Fruit fly (Drosophila melanogaster): ENCODE measurements around the gene fbl.
A peak's percentile ranks its signal among the peaks of the same experiment; 100 is the strongest.

The fbl gene

DNA sequence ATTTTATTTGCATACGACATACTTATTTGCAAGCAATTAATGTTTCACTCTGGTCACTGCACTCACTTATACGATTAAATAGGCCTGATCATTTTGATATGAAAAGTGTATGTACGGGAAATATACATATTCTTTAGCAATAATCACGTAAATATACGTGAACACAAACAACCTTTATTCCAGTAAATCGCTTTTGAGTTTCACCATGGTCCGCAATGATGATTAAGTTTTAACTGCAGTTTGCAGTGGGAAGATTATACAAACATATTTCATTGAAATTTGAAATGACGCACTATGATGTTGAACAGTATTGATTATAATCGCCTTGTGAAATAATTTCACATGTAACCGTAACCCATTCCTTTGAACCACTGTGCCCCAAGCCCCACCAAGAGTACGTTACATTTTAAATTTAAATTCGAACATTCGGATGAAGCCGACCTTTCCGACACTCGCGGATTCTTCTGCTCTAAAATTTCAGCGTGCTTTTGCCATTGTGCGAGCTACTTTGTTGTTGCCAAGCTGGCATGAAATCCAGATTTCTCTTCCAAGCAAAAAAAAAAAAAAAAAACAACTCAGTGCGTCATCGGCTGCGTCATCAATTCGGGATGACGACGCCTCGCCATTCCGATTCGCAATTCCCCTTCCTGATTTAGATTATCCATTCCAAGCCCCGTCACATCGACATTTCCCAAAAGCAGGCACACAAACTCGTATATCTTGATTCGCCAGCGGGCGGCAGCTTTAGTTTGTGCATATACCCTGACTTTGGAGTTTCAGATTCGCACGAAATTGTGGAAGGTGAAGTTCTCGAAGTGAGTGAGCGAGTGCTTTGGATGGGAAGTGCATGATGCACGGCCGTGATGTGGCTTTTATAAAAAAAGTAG, 19.5 kb downstream of the fbl start:
- TF ChIP-seq CG8159 (tag; optimal IDR thresholded peaks at IDR 0.05) (peak; percentile 77), CG8301 (tag; optimal IDR thresholded peaks at IDR 0.05) (peak; percentile 58), Ets98B (GFP tag; IDR thresholded peaks at IDR 0.05) (no peak), CG14655 (GFP tag; optimal IDR thresholded peaks at IDR 0.05) (peak; percentile 68), D1 (tag; optimal IDR thresholded peaks at IDR 0.05) (peak; percentile 31), CG15710 (tag; optimal IDR thresholded peaks at IDR 0.05) (peak; percentile 69), CG34367 (tag; optimal IDR thresholded peaks at IDR 0.05) (peak; percentile 57), CG12605 (GFP tag; IDR thresholded peaks at IDR 0.05) (no peak), Pif1A (GFP tag; optimal IDR thresholded peaks at IDR 0.05) (peak; percentile 64), fd96Ca (GFP tag; IDR thresholded peaks at IDR 0.05) (no peak), CG17806 (tag; optimal IDR thresholded peaks at IDR 0.05) (peak; percentile 52), gl (tag; optimal IDR thresholded peaks at IDR 0.05) (peak; percentile 26), Pif1B (GFP tag; optimal IDR thresholded peaks at IDR 0.05) (peak; percentile 40), CG9948 (tag; optimal IDR thresholded peaks at IDR 0.05) (peak; percentile 67), CG32121 (GFP tag; IDR thresholded peaks at IDR 0.05) (no peak), CG13204 (GFP tag; optimal IDR thresholded peaks at IDR 0.05) (peak; percentile 20), CG4496 (GFP tag; IDR thresholded peaks at IDR 0.05) (peak; percentile 32; the same call in 2 of the 3 replicates), rn (GFP tag; IDR thresholded peaks at IDR 0.05) (no peak), CG10348 (GFP tag; IDR thresholded peaks at IDR 0.05) (no peak), EcR (GFP tag; optimal IDR thresholded peaks at IDR 0.05) (peak; percentile 64), Snoo (tag; optimal IDR thresholded peaks at IDR 0.05) (peak; percentile 75)

DNA sequence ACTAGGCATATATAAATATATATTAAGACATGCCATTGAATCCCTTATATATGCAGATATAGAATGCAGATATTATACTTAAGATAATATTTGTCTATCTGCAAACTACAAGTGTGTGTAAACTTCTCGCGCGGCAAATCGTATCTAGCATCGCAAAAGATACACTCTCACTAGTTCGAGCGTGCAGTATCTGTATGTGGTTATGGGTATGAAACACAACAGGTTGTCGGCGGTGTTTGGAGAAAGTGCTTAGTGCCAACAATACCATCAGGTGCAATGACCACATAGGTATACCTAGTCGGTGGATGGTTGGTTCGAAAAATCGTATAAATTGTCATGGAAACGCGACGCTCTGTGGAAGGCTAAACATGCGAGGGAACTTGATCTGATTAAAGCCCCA, 20.3 kb downstream of the fbl start:
- TF ChIP-seq rn (GFP tag; IDR thresholded peaks at IDR 0.05) (no peak), CG8301 (tag; optimal IDR thresholded peaks at IDR 0.05) (no peak), Pif1B (GFP tag; optimal IDR thresholded peaks at IDR 0.05) (no peak), CG12605 (GFP tag; IDR thresholded peaks at IDR 0.05) (no peak), CG32121 (GFP tag; IDR thresholded peaks at IDR 0.05) (no peak), gl (tag; optimal IDR thresholded peaks at IDR 0.05) (no peak), CG15710 (tag; optimal IDR thresholded peaks at IDR 0.05) (no peak), CG13204 (GFP tag; optimal IDR thresholded peaks at IDR 0.05) (no peak), CG4496 (GFP tag; IDR thresholded peaks at IDR 0.05) (no peak), CG34367 (tag; optimal IDR thresholded peaks at IDR 0.05) (no peak)

DNA sequence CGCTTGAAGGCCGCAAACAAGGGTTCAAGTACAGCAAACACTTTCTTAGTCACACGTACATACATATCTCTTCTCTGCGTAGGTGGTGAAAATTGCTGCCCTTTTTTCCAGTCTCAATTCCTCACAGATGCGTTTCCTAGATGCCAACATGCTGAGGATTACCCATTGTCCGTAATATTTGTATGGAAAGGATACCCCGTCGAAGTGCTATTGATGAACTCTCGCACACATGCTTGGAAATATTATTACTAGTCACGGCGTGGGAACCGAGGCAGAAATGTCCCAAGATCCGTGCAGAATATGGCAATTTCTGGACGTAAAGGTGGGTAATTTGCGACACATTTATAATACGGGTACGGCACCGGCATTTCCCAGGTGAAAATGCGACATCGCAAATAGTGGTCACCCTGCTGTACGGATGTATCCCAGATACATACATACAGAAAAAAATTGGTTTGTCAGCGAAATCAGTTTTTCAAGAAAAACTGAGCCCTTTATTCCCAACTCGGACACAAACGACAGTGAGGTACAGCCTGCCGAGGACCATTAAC, 21.2 kb downstream of the fbl start:
- no peak for TF ChIP-seq CG32121 (GFP tag; IDR thresholded peaks at IDR 0.05)
- no peak for TF ChIP-seq CG14655 (GFP tag; optimal IDR thresholded peaks at IDR 0.05)
- no peak for TF ChIP-seq CG4496 (GFP tag; IDR thresholded peaks at IDR 0.05)
- no peak for TF ChIP-seq EcR (GFP tag; optimal IDR thresholded peaks at IDR 0.05)
- no peak for TF ChIP-seq Pif1B (GFP tag; optimal IDR thresholded peaks at IDR 0.05)
- no peak for TF ChIP-seq CG10348 (GFP tag; IDR thresholded peaks at IDR 0.05)
- TF ChIP-seq fd96Ca (GFP tag; IDR thresholded peaks at IDR 0.05): no peak
- no peak for TF ChIP-seq CG12605 (GFP tag; IDR thresholded peaks at IDR 0.05)
- no peak for TF ChIP-seq Ets98B (GFP tag; IDR thresholded peaks at IDR 0.05)
- TF ChIP-seq CG17806 (tag; optimal IDR thresholded peaks at IDR 0.05): no peak
- no peak for TF ChIP-seq CG13204 (GFP tag; optimal IDR thresholded peaks at IDR 0.05)
- no peak for TF ChIP-seq CG15710 (tag; optimal IDR thresholded peaks at IDR 0.05)
- TF ChIP-seq CG8159 (tag; optimal IDR thresholded peaks at IDR 0.05): no peak
- no peak for TF ChIP-seq CG34367 (tag; optimal IDR thresholded peaks at IDR 0.05)
- TF ChIP-seq CG8301 (tag; optimal IDR thresholded peaks at IDR 0.05): no peak

DNA sequence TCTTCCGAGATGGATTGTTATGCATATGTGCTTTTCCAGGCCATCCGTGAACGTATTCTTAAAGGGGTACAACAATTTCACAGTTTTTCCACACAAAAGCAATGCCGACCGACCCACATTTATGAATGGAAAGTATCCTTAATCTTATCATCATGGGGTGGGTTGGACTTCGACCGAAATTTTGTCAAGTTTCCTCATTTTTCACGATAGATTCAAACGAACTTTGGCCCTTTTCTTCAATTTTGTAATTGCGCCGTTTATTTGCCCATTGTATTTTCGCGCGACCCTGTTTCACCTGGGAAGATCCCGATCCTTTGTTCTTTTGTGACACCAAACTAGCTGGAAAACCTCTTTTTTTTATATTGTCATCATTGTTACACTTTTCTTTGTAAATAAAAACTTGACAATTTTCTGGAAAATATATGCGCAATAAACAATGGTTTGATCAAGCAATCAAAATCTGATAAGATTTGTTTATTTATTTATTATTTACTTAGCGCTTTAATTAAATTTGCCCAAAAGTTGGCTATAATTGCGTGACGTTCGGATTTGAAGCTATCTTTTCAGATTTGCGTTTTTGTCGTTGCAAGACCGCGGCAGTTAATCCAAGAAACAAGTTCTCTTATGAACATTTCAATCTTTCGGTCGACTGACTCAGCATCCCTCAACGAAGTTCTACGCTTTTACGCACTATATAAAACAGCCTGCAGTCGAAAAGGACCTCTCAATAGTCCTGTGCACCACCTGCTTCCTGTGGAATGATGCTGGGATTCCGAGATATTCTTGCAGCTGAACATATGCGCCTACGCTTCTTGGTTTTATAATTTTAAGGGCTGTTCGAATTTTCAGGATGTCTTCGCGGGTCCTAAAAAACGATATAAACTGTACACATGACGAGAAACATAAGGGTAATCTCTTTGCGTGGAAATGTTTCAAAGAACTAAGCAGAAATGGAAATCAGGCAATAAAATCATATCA, 22.0 kb downstream of the fbl start:
- no peak for TF ChIP-seq CG15710 (tag; optimal IDR thresholded peaks at IDR 0.05)
- 0 out of 3 replicates have a peak, but pooled peaks have one; percentile 15 for TF ChIP-seq CG4496 (GFP tag; IDR thresholded peaks at IDR 0.05)

DNA sequence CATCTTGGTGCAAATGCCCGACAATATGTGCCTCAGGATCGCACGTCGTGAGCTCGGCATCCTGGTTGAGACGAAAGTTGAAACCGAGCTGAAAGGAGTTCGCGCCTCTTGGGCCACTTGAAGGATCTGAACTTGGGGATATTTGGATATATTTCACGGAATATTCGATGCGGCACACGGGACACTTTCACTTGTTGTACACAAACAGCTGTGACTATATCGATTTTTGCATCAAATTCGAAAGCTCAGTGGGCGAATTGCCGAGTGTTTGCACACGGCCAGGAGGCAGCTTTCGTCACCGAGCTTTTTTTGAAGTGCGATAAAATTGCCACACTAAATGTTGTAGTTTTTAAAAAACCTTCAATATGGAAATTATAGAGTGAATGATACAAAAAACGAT, 26.1 kb downstream of the fbl start, which contains the start of gene CG13248:
TSS of gene CG13248 (minus strand) at position 222 of the 400 bp plus-strand sequence.
- no peak for TF ChIP-seq CG15710 (tag; optimal IDR thresholded peaks at IDR 0.05)

DNA sequence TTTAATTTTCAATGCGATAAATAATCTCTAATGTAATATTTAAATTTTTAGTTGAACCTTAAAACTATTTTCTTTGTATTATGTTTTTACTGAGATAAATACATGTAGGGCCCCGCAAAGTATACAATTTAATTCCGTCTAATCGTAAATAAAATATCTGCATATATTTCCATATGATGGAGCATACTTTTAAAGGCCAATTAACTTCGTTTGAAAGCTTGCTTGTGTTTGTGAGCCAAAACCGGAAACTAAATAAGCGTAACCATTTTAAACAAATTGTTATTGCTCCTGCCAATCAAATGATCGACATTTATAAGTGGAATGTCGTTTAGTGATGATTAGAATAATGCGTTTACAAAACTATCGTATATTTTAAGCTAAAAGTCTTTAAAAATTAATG, 26.6 kb downstream of the fbl start:
- no peak for TF ChIP-seq CG15710 (tag; optimal IDR thresholded peaks at IDR 0.05)

Measured in whole organism, pupa.